Worm (Caenorhabditis elegans): Measurements from ENCODE around the gene F32H5.4.

F32H5.4 gene

ce11 chrV:13333386-13334180 is 26.8 kb upstream of the F32H5.4 start, which contains the start of gene nhr-168:
Gene nhr-168 (minus strand): TSS chrV:13333871.
- TF ChIP-seq ztf-29 (GFP tag; IDR thresholded peaks at IDR 0.05) = no peak
- no peak for TF ChIP-seq cog-1 (tag; optimal IDR thresholded peaks at IDR 0.05)
- no peak for TF ChIP-seq tab-1 (GFP tag; IDR thresholded peaks at IDR 0.05)
- TF ChIP-seq flt-1 (GFP tag; IDR thresholded peaks at IDR 0.05) = no peak
- TF ChIP-seq med-1 (GFP tag; optimal IDR thresholded peaks at IDR 0.05; ENCODE audit: insufficient read depth) = no peak
- no peak for TF ChIP-seq klf-2 (GFP tag; conservative IDR thresholded peaks at IDR 0.05)
- no peak for TF ChIP-seq T22C8.4 (GFP tag; IDR thresholded peaks at IDR 0.05)
- no peak for TF ChIP-seq ztf-23 (GFP tag; IDR thresholded peaks at IDR 0.05)
- no peak for TF ChIP-seq ref-1 (GFP tag; conservative IDR thresholded peaks at IDR 0.05)

DNA sequence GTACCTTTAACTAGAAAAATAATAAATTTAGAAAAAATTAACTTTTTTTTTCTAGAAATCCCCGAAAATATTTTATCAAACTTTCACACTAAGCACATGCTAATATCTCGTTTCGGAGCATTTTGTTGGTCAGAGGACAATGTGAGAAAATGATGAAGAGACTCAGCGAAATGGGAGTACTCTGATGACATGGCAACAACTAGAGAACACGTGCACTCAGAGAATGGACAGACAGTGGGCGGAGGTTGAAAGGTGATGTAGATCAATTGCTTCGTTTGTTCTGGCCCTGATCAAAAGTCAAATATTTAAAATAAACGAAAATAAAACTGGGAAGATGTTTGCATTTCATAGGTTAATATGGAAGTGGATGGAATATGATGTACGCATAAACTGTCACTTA is 25.9 kb upstream of the F32H5.4 start:
- TF ChIP-seq ztf-23 (GFP tag; IDR thresholded peaks at IDR 0.05) (no peak), flt-1 (GFP tag; IDR thresholded peaks at IDR 0.05) (no peak), med-1 (GFP tag; optimal IDR thresholded peaks at IDR 0.05; ENCODE audit: insufficient read depth) (no peak), klf-2 (GFP tag; conservative IDR thresholded peaks at IDR 0.05) (no peak), cog-1 (tag; optimal IDR thresholded peaks at IDR 0.05) (no peak), T22C8.4 (GFP tag; IDR thresholded peaks at IDR 0.05) (no peak), ztf-29 (GFP tag; IDR thresholded peaks at IDR 0.05) (no peak), ref-1 (GFP tag; conservative IDR thresholded peaks at IDR 0.05) (no peak), tab-1 (GFP tag; IDR thresholded peaks at IDR 0.05) (no peak)

ce11 chrV:13335883-13336419 is 24.4 kb upstream of the F32H5.4 start, which contains the start of gene C50B6.9:
Gene C50B6.9 (plus strand): TSS chrV:13336369.
- TF ChIP-seq flt-1 (GFP tag; IDR thresholded peaks at IDR 0.05) = no peak
- TF ChIP-seq ztf-29 (GFP tag; IDR thresholded peaks at IDR 0.05) = no peak
- no peak for TF ChIP-seq cog-1 (tag; optimal IDR thresholded peaks at IDR 0.05)
- TF ChIP-seq ztf-23 (GFP tag; IDR thresholded peaks at IDR 0.05) = no peak
- TF ChIP-seq klf-2 (GFP tag; conservative IDR thresholded peaks at IDR 0.05) = no peak
- no peak for TF ChIP-seq med-1 (GFP tag; optimal IDR thresholded peaks at IDR 0.05; ENCODE audit: insufficient read depth)
- TF ChIP-seq tab-1 (GFP tag; IDR thresholded peaks at IDR 0.05) = no peak
- no peak for TF ChIP-seq ref-1 (GFP tag; conservative IDR thresholded peaks at IDR 0.05)
- TF ChIP-seq T22C8.4 (GFP tag; IDR thresholded peaks at IDR 0.05) = no peak

DNA sequence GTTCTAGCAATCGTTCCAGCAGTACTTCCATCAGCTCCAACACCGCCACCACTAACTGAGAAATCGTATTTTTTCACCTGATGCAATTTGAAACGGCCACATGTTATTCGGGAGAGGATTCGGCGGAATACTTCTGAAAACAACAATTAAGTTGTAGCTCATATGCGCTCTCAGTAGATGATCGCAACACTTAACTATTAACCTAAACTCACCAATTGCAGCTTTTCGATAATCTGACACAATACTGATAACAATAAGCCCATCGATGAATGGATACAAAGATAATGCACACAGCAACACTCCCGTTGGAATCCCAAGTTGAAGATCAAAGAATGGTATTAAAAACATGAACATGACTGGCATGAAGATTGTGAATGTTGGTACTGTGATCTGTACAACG is 22.3 kb upstream of the F32H5.4 start:
- TF ChIP-seq ztf-23 (GFP tag; IDR thresholded peaks at IDR 0.05) (no peak), ztf-29 (GFP tag; IDR thresholded peaks at IDR 0.05) (no peak), cog-1 (tag; optimal IDR thresholded peaks at IDR 0.05) (no peak)

DNA sequence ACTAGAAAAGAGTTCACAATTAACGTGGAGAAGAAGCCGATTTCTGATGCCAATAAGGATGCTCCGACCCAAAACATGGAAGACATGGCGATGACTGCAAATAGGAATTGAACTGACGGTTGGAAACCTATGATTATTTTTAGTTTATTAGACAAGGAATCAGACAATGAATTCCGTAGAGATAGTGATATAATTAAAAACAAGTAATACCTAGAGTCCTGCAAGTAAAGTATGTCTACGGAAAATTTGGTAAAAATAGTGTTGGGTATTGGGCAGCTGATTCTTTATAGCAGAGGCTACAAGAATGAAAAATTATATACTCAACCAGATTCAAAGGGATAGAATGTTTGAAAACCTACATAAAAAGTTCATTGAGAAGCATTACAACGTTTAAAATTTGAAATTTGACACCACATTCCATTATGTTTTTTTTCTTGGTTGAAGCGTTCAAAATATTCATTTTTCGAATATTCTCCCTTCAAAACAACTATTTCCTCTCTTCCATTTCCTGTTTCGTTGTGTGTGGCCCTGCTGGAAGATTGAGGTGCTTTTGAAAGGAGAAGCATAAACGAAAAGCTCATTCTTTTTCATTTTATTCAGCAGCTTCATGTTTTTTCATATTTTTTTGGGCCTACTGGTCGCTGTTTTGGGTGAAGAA is 20.6 kb upstream of the F32H5.4 start, which contains the start of the genes str-4 and lgc-48:
str-4 (minus strand) TSS at position 101 of the 658 bp plus-strand sequence.
lgc-48 (plus strand) TSS at position 608 of the 658 bp plus-strand sequence.
- TF ChIP-seq ztf-29 (GFP tag; IDR thresholded peaks at IDR 0.05) (no peak), klf-2 (GFP tag; conservative IDR thresholded peaks at IDR 0.05) (no peak), med-1 (GFP tag; optimal IDR thresholded peaks at IDR 0.05; ENCODE audit: insufficient read depth) (no peak), ztf-23 (GFP tag; IDR thresholded peaks at IDR 0.05) (no peak), tab-1 (GFP tag; IDR thresholded peaks at IDR 0.05) (no peak)

DNA sequence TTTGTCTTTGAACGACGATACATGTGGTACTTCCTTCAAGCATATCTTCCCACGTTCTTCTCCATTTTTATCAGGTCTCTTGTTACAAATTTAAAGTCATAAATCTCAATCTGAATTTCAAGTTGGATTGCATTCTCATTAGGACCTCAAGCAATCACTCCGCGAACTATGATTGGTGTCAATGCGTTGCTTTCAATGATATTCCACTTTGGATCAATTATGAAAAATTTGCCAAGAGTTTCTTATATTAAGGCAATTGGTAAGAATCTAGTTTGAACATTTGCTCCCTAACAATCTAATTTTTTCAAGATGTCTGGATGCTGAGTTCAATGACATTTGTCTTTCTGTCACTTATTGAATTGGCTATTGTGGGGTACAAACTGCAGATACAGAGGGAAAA is 18.1 kb upstream of the F32H5.4 start:
- TF ChIP-seq ref-1 (GFP tag; conservative IDR thresholded peaks at IDR 0.05) (no peak), ztf-23 (GFP tag; IDR thresholded peaks at IDR 0.05) (no peak), ztf-29 (GFP tag; IDR thresholded peaks at IDR 0.05) (no peak), med-1 (GFP tag; optimal IDR thresholded peaks at IDR 0.05; ENCODE audit: insufficient read depth) (no peak), tab-1 (GFP tag; IDR thresholded peaks at IDR 0.05) (no peak), cog-1 (tag; optimal IDR thresholded peaks at IDR 0.05) (no peak), klf-2 (GFP tag; conservative IDR thresholded peaks at IDR 0.05) (no peak), flt-1 (GFP tag; IDR thresholded peaks at IDR 0.05) (no peak), T22C8.4 (GFP tag; IDR thresholded peaks at IDR 0.05) (no peak)

ce11 chrV:13345867-13346328 is 14.5 kb upstream of the F32H5.4 start, which contains the start of gene twk-43:
Gene twk-43 (plus strand): TSS chrV:13346278.
- TF ChIP-seq ztf-23 (GFP tag; IDR thresholded peaks at IDR 0.05) (no peak), cog-1 (tag; optimal IDR thresholded peaks at IDR 0.05) (no peak), klf-2 (GFP tag; conservative IDR thresholded peaks at IDR 0.05) (no peak), ref-1 (GFP tag; conservative IDR thresholded peaks at IDR 0.05) (no peak), ztf-29 (GFP tag; IDR thresholded peaks at IDR 0.05) (no peak), tab-1 (GFP tag; IDR thresholded peaks at IDR 0.05) (no peak), flt-1 (GFP tag; IDR thresholded peaks at IDR 0.05) (no peak), T22C8.4 (GFP tag; IDR thresholded peaks at IDR 0.05) (no peak), med-1 (GFP tag; optimal IDR thresholded peaks at IDR 0.05; ENCODE audit: insufficient read depth) (no peak)

DNA sequence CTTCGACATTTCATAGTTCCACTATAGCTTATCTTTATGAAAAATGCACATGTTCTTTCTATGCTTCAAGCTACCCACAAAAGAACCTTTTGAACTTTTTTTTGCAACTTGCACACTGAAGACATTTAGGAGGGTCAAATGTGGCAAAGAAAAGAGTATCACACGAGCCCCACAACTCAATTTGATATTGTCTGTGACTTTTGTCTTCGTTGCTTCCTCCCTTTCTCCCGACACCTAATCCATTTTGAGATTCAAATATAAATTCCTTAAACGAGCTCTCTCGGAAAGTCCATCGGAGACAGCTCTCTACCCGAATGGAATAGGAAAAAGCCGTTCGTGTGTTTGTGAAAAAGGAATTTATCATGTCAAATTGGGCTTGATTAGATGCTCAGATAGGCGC is 10.1 kb upstream of the F32H5.4 start:
- TF ChIP-seq ref-1 (GFP tag; conservative IDR thresholded peaks at IDR 0.05) = no peak
- no peak for TF ChIP-seq ztf-23 (GFP tag; IDR thresholded peaks at IDR 0.05)
- no peak for TF ChIP-seq klf-2 (GFP tag; conservative IDR thresholded peaks at IDR 0.05)
- TF ChIP-seq ztf-29 (GFP tag; IDR thresholded peaks at IDR 0.05) = no peak
- no peak for TF ChIP-seq med-1 (GFP tag; optimal IDR thresholded peaks at IDR 0.05; ENCODE audit: insufficient read depth)
- TF ChIP-seq tab-1 (GFP tag; IDR thresholded peaks at IDR 0.05) = no peak
- no peak for TF ChIP-seq flt-1 (GFP tag; IDR thresholded peaks at IDR 0.05)
- no peak for TF ChIP-seq cog-1 (tag; optimal IDR thresholded peaks at IDR 0.05)
- no peak for TF ChIP-seq T22C8.4 (GFP tag; IDR thresholded peaks at IDR 0.05)

ce11 chrV:13351773-13352172 is 8.6 kb upstream of the F32H5.4 start:
- no peak for TF ChIP-seq ztf-23 (GFP tag; IDR thresholded peaks at IDR 0.05)
